Fruit fly (Drosophila melanogaster) whole organism, wandering third instar larva: ENCODE data around the gene eIF3d1.

Experiments
- CG32264 ChIP-seq: fragments of 200-800 bp; sonication (Bioruptor generic); optimal IDR thresholded peaks from 2 replicates; lab custom pipeline; 2016; ENCODE audit warnings: missing biosample characterization, missing genetic modification characterization
- CG9705 ChIP-seq: fragments of 200-800 bp; sonication (Bioruptor generic); optimal IDR thresholded peaks from 2 replicates; lab custom pipeline; 2018; ENCODE audit warnings: missing biosample characterization, mild to moderate bottlenecking, missing genetic modification characterization
- CrebA ChIP-seq: fragments of 200-800 bp; sonication (Bioruptor generic); optimal IDR thresholded peaks from 2 replicates; lab custom pipeline; 2016; ENCODE audit warnings: missing biosample characterization, mild to moderate bottlenecking, missing genetic modification characterization, borderline replicate concordance
- Dfd ChIP-seq: fragments of >200 bp; optimal IDR thresholded peaks from 2 replicates; lab custom pipeline; 2017; ENCODE audit warnings: missing biosample characterization, missing genetic modification characterization
- Dif ChIP-seq: fragments of 200-275, 200-300 bp; sonication (Bioruptor generic); optimal IDR thresholded peaks from 2 replicates; lab custom pipeline; 2018; ENCODE audit warnings: missing biosample characterization, missing genetic modification characterization; ENCODE audit not compliant: partially characterized antibody
- GATAd ChIP-seq: sonication (Bioruptor generic); optimal IDR thresholded peaks from 2 replicates; lab custom pipeline; 2016; ENCODE audit warnings: missing biosample characterization, missing genetic modification characterization
- HLH106 ChIP-seq: fragments of 200-800 bp; optimal IDR thresholded peaks from 3 replicates; lab custom pipeline; 2019; ENCODE audit warnings: missing biosample characterization, mild to moderate bottlenecking, missing genetic modification characterization, moderate library complexity
- Hr78 ChIP-seq: fragments of >200 bp; optimal IDR thresholded peaks from 2 replicates; lab custom pipeline; 2017; ENCODE audit warnings: missing biosample characterization, missing genetic modification characterization
- Hr83 ChIP-seq: fragments of 200-300 bp; sonication (Bioruptor generic); optimal IDR thresholded peaks from 2 replicates; lab custom pipeline; 2016; ENCODE audit warnings: missing biosample characterization, mild to moderate bottlenecking, missing genetic modification characterization, moderate library complexity; ENCODE audit not compliant: poor library complexity, severe bottlenecking
- Mio ChIP-seq: sonication (Bioruptor generic); optimal IDR thresholded peaks from 2 replicates; lab custom pipeline; 2016; ENCODE audit warnings: missing biosample characterization, missing genetic modification characterization
- Myc ChIP-seq: fragments of >200 bp; optimal IDR thresholded peaks from 2 replicates; lab custom pipeline; 2017
- N ChIP-seq: fragments of >200 bp; optimal IDR thresholded peaks from 2 replicates; lab custom pipeline; 2018; ENCODE audit warnings: missing biosample characterization, missing external identifiers, missing genetic modification characterization
- OdsH ChIP-seq: fragments of 200-800 bp; sonication (Bioruptor generic); optimal IDR thresholded peaks from 2 replicates; lab custom pipeline; 2016; ENCODE audit warnings: missing biosample characterization, mild to moderate bottlenecking, missing genetic modification characterization
- Sp1 ChIP-seq: fragments of 200-800 bp; sonication (Bioruptor generic); optimal IDR thresholded peaks from 3 replicates; lab custom pipeline; 2019; ENCODE audit warnings: missing biosample characterization, mild to moderate bottlenecking, missing genetic modification characterization, moderate library complexity
- Vsx2 ChIP-seq: fragments of 200-300, 225-300 bp; sonication (Bioruptor generic); optimal IDR thresholded peaks from 2 replicates; lab custom pipeline; 2018; ENCODE audit warnings: missing biosample characterization, missing genetic modification characterization; ENCODE audit not compliant: partially characterized antibody
- br ChIP-seq: fragments of 200-800 bp; sonication (Bioruptor generic); optimal IDR thresholded peaks from 2 replicates; lab custom pipeline; 2016; ENCODE audit warnings: missing biosample characterization, missing genetic modification characterization
- brk ChIP-seq: fragments of 200-800 bp; sonication (Bioruptor generic); optimal IDR thresholded peaks from 2 replicates; lab custom pipeline; 2016; ENCODE audit warnings: missing biosample characterization, mild to moderate bottlenecking, missing genetic modification characterization
- dl ChIP-seq, 2 experiments: fragments of 175-275, 200-275 bp in 1 of 2; fragments of 200-275 bp in 1 of 2; sonication (Bioruptor generic); optimal IDR thresholded peaks; lab custom pipeline; 2018; ENCODE audit warnings: mild to moderate bottlenecking in 2 of 2, missing biosample characterization in 2 of 2, missing genetic modification characterization in 2 of 2, moderate library complexity in 2 of 2; ENCODE audit not compliant: partially characterized antibody in 2 of 2, insufficient read depth in 1 of 2
- dmrt93B ChIP-seq: fragments of 200-800 bp; sonication (Bioruptor generic); optimal IDR thresholded peaks from 2 replicates; lab custom pipeline; 2018; ENCODE audit warnings: missing biosample characterization, mild to moderate bottlenecking, missing genetic modification characterization
- dsf ChIP-seq: sonication (Bioruptor generic); optimal IDR thresholded peaks from 2 replicates; lab custom pipeline; 2016; ENCODE audit warnings: missing biosample characterization, missing genetic modification characterization, borderline replicate concordance
- ey ChIP-seq: fragments of 200-800 bp; sonication (Bioruptor generic); optimal IDR thresholded peaks from 2 replicates; lab custom pipeline; 2016; ENCODE audit warnings: missing biosample characterization, missing genetic modification characterization
- foxo ChIP-seq, 2 experiments: fragments of 200-800 bp; sonication (Bioruptor generic); optimal IDR thresholded peaks; 2 replicates in 1 of 2; 3 replicates in 1 of 2; lab custom pipeline; 2016 to 2017; ENCODE audit warnings: missing biosample characterization in 2 of 2, missing genetic modification characterization in 2 of 2
- fru ChIP-seq: fragments of 200-800 bp; sonication (Bioruptor generic); optimal IDR thresholded peaks from 3 replicates; lab custom pipeline; 2016; ENCODE audit warnings: missing biosample characterization, mild to moderate bottlenecking, missing genetic modification characterization
- jim ChIP-seq: fragments of 175-275, 200-325 bp; sonication (Bioruptor generic); optimal IDR thresholded peaks from 2 replicates; lab custom pipeline; 2016; ENCODE audit warnings: missing biosample characterization, mild to moderate bottlenecking, missing genetic modification characterization
- lola ChIP-seq: fragments of >200 bp; optimal IDR thresholded peaks from 2 replicates; lab custom pipeline; 2017; ENCODE audit warnings: missing biosample characterization, missing genetic modification characterization
- pan ChIP-seq: fragments of >200 bp; optimal IDR thresholded peaks from 2 replicates; lab custom pipeline; 2017
- psq ChIP-seq: fragments of 200-800 bp; sonication (Bioruptor generic); optimal IDR thresholded peaks from 3 replicates; lab custom pipeline; 2017; ENCODE audit warnings: missing biosample characterization, mild to moderate bottlenecking, missing genetic modification characterization, moderate library complexity
- rgr ChIP-seq: fragments of 200-800 bp; sonication (Bioruptor generic); optimal IDR thresholded peaks from 3 replicates; lab custom pipeline; 2016; ENCODE audit warnings: missing biosample characterization, mild to moderate bottlenecking, missing genetic modification characterization
- sage ChIP-seq: fragments of 200-800 bp; sonication (Bioruptor generic); optimal IDR thresholded peaks from 2 replicates; lab custom pipeline; 2016; ENCODE audit warnings: missing biosample characterization, mild to moderate bottlenecking, missing genetic modification characterization
- sv ChIP-seq: fragments of 200-800 bp; sonication (Bioruptor generic); optimal IDR thresholded peaks from 3 replicates; lab custom pipeline; 2016; ENCODE audit warnings: missing biosample characterization, missing genetic modification characterization
- tai ChIP-seq: sonication (Bioruptor generic); optimal IDR thresholded peaks from 2 replicates; lab custom pipeline; 2016; ENCODE audit warnings: missing biosample characterization, missing genetic modification characterization
- usp ChIP-seq: fragments of >200 bp; optimal IDR thresholded peaks from 2 replicates; lab custom pipeline; 2017; ENCODE audit warnings: missing biosample characterization, missing genetic modification characterization
- woc ChIP-seq: sonication (Bioruptor generic); optimal IDR thresholded peaks from 2 replicates; lab custom pipeline; 2016; ENCODE audit warnings: missing biosample characterization, mild to moderate bottlenecking, missing genetic modification characterization

eIF3d1 gene

DNA sequence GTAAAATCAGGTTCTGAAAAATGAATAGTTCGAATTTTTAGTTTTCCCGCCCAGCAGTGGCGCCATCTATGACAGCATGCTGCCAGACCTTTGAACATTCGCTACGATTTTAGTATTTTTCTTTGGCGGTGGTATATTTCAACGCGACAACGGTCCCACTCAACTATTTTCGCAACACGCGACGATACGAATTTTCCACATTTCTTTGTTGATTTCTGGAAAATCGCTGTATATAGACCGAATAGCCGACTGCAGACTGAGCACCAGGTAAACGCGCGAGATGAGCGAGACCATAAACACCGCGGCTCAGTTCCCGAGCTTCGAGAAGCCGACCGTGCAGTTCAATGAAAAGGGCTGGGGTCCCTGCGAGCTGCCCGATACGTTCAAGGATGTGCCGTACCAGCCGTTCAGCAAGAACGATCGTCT, at the start of gene eIF3d1:
TSS of gene eIF3d1 (plus strand) at position 129 of the 426 bp plus-strand sequence.
- TF ChIP-seq Hr78 (no peak), psq (GFP tag; lab: Kevin White, UChicago) (no peak), CG32264 (GFP tag; lab: Kevin White, UChicago) (no peak), tai (GFP tag; lab: Kevin White, UChicago) (no peak), ey (no peak), sv (GFP tag; lab: Kevin White, UChicago) (no peak), pan (lab: Kevin White, UChicago) (no peak), Dif (GFP tag; lab: Kevin White, UChicago) (peak; percentile 32), dl (GFP tag; optimal IDR thresholded peaks at IDR 0.05; lab: Kevin White, UChicago; ENCODE audit: insufficient read depth in 1 of 2, partially characterized antibody in 2 of 2) (peak in 1 of 2 experiments; percentile 1), Sp1 (GFP tag; lab: Kevin White, UChicago) (no peak), jim (no peak), fru (GFP tag; lab: Kevin White, UChicago) (no peak), HLH106 (peak; percentile 17), OdsH (GFP tag; lab: Kevin White, UChicago) (no peak), Mio (GFP tag; lab: Kevin White, UChicago) (no peak), CrebA (GFP tag; lab: Kevin White, UChicago) (no peak), Hr83 (GFP tag; lab: Kevin White, UChicago) (no peak), dmrt93B (no peak), Myc (peak; percentile 11), Dfd (GFP tag; lab: Kevin White, UChicago) (no peak), br (GFP tag; lab: Kevin White, UChicago) (peak; percentile 1), rgr (GFP tag; lab: Kevin White, UChicago) (peak; percentile 21), CG9705 (GFP tag; lab: Kevin White, UChicago) (no peak)

DNA sequence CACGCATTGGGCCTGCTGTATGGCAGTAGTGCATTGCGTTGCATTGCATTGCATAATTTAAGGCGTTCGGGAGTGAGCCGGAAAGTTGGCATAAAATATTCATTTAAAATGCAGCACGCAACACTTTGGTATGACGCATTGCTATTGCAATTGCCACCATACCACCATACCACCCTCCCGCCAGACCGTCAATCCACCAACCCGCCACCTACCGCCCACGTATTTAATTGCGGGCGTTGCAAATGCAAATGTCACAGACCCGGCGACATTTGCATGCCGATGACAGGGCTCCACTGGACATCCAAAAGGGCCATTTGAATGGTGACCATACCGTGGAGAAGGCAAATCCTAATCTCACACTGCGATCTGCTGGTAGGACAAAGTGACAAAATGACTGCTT, 45.0 kb upstream of the eIF3d1 start:
- TF ChIP-seq Hr78 (no peak), Dif (GFP tag; lab: Kevin White, UChicago) (no peak), woc (GFP tag; lab: Kevin White, UChicago) (no peak), CG32264 (GFP tag; lab: Kevin White, UChicago) (no peak), Vsx2 (GFP tag; lab: Kevin White, UChicago) (no peak), foxo (GFP tag; optimal IDR thresholded peaks at IDR 0.05; lab: Kevin White, UChicago) (no peak), fru (GFP tag; lab: Kevin White, UChicago) (no peak), jim (no peak), lola (no peak), psq (GFP tag; lab: Kevin White, UChicago) (no peak), dsf (no peak), dl (GFP tag; optimal IDR thresholded peaks at IDR 0.05; lab: Kevin White, UChicago; ENCODE audit: insufficient read depth in 1 of 2, partially characterized antibody in 2 of 2) (no peak), ey (no peak), N (no peak), tai (GFP tag; lab: Kevin White, UChicago) (no peak), Myc (no peak), pan (lab: Kevin White, UChicago) (no peak), Sp1 (GFP tag; lab: Kevin White, UChicago) (no peak)

DNA sequence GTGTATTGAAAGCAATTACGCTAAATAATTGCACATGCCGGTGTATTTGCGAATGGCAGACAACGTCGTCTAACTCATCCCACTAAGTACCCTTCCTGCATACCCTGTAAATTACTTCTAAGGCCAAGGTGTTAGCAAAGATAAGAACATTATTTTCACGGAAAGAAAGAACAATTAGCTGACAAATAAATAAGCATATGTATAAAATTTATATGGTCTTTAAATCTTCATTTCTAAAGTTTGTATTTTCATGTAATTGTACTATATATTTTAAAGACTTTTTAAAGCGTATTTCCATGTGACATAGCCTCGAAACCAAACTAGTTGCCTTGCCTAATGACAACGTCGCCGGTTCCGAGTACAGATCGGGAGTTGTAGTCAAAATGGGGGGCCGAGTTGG, 42.6 kb upstream of the eIF3d1 start:
- TF ChIP-seq usp (GFP tag; lab: Kevin White, UChicago) (no peak), Sp1 (GFP tag; lab: Kevin White, UChicago) (no peak), dl (GFP tag; optimal IDR thresholded peaks at IDR 0.05; lab: Kevin White, UChicago; ENCODE audit: insufficient read depth in 1 of 2, partially characterized antibody in 2 of 2) (no peak), Dfd (GFP tag; lab: Kevin White, UChicago) (no peak), brk (GFP tag; lab: Kevin White, UChicago) (no peak)

DNA sequence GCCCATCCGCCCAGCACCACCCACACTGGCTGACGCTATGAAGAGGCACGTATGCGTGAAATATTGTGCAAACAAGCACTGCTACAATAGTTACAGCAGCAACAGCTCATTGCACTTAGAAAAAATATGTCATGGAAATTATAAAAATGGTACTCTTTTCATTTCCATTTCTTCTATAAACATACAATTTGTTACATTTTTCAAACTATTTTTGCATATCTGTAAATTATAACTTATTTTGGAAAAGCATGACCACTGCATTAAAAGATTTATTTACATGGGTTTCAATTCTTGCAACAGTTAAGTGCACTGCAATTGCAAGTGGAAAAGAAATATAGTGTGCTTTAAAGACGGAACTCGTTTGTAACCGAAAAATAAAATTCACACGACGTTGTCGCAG, 41.5 kb upstream of the eIF3d1 start:
- TF ChIP-seq lola (no peak), OdsH (GFP tag; lab: Kevin White, UChicago) (no peak), br (GFP tag; lab: Kevin White, UChicago) (no peak), Myc (no peak), Hr83 (GFP tag; lab: Kevin White, UChicago) (no peak), usp (GFP tag; lab: Kevin White, UChicago) (no peak), sage (GFP tag; lab: Kevin White, UChicago) (no peak), rgr (GFP tag; lab: Kevin White, UChicago) (no peak), Dif (GFP tag; lab: Kevin White, UChicago) (no peak), Hr78 (no peak), dsf (no peak), GATAd (GFP tag; lab: Kevin White, UChicago) (no peak), Mio (GFP tag; lab: Kevin White, UChicago) (no peak), fru (GFP tag; lab: Kevin White, UChicago) (no peak), N (no peak), woc (GFP tag; lab: Kevin White, UChicago) (no peak), tai (GFP tag; lab: Kevin White, UChicago) (no peak), psq (GFP tag; lab: Kevin White, UChicago) (no peak)
